Worm (Caenorhabditis elegans): ENCODE results near the gene pepm-1.

pepm-1 gene

ce11 chrV:14355738-14356368 lies 26.9 kb downstream of the pepm-1 start, which contains the start of gene cyn-1:
Gene cyn-1, plus strand, starts transcription at chrV:14356076.
- TF ChIP-seq dsc-1 (tag; optimal IDR thresholded peaks at IDR 0.05) (peak; percentile 85), lin-15B (tag; optimal IDR thresholded peaks at IDR 0.05) (peak; percentile 80), ztf-4 (tag; optimal IDR thresholded peaks at IDR 0.05) (peak; percentile 66), skn-1 (tag; optimal IDR thresholded peaks at IDR 0.05) (peak; percentile 89), nhr-77 (tag; optimal IDR thresholded peaks at IDR 0.05) (peak; percentile 71), ceh-63 (GFP tag; optimal IDR thresholded peaks at IDR 0.05) (no peak), zag-1 (tag; optimal IDR thresholded peaks at IDR 0.05) (no peak), unc-98 (GFP tag; IDR thresholded peaks at IDR 0.05) (no peak), unc-86 (tag; optimal IDR thresholded peaks at IDR 0.05) (peak; percentile 82), xbp-1 (tag; optimal IDR thresholded peaks at IDR 0.05) (peak; percentile 90), sptf-1 (tag; optimal IDR thresholded peaks at IDR 0.05) (no peak), nhr-90 (tag; optimal IDR thresholded peaks at IDR 0.05; ENCODE audit: poor library complexity) (peak; percentile 88), ama-1 (optimal IDR thresholded peaks at IDR 0.05) (peak; percentile 66), nhr-85 (tag) (peak; percentile 91), ceh-88 (GFP tag; IDR thresholded peaks at IDR 0.05) (peak; percentile 54), fos-1 (tag; optimal IDR thresholded peaks at IDR 0.05) (peak; percentile 71), fkh-10 (GFP tag; optimal IDR thresholded peaks at IDR 0.05) (peak; percentile 67), nhr-47 (tag; optimal IDR thresholded peaks at IDR 0.05) (peak; percentile 93), hpl-2 (GFP tag; optimal IDR thresholded peaks at IDR 0.05) (no peak), zip-4 (GFP tag; optimal IDR thresholded peaks at IDR 0.05) (peak; percentile 67), C04F5.9 (tag; optimal IDR thresholded peaks at IDR 0.05) (peak; percentile 63), pqm-1 (tag; optimal IDR thresholded peaks at IDR 0.05) (no peak), lin-13 (GFP tag; optimal IDR thresholded peaks at IDR 0.05) (peak; percentile 77), nhr-237 (tag; optimal IDR thresholded peaks at IDR 0.05) (peak; percentile 26), alr-1 (tag; optimal IDR thresholded peaks at IDR 0.05; ENCODE audit: borderline replicate concordance) (peak; percentile 8), sox-4 (tag; optimal IDR thresholded peaks at IDR 0.05) (peak; percentile 67), F16B12.6 (tag; optimal IDR thresholded peaks at IDR 0.05) (peak; percentile 58), pax-3 (tag; optimal IDR thresholded peaks at IDR 0.05) (peak; percentile 85), swsn-7 (tag; optimal IDR thresholded peaks at IDR 0.05) (peak; percentile 91), hlh-4 (tag; optimal IDR thresholded peaks at IDR 0.05) (no peak), efl-3 (GFP tag; optimal IDR thresholded peaks at IDR 0.05) (no peak), ets-5 (GFP tag; IDR thresholded peaks at IDR 0.05) (no peak), lsy-2 (tag; optimal IDR thresholded peaks at IDR 0.05) (peak; percentile 92), isw-1 (GFP tag; IDR thresholded peaks at IDR 0.05) (peak; percentile 77), aha-1 (tag; optimal IDR thresholded peaks at IDR 0.05) (peak; percentile 29), rnt-1 (tag; optimal IDR thresholded peaks at IDR 0.05) (peak; percentile 89), lin-39 (tag; optimal IDR thresholded peaks at IDR 0.05) (peak; percentile 80), nhr-20 (tag; optimal IDR thresholded peaks at IDR 0.05) (peak; percentile 89), mdl-1 (tag; optimal IDR thresholded peaks at IDR 0.05) (peak in 1 of 2 experiments; percentile 63), nhr-71 (tag; optimal IDR thresholded peaks at IDR 0.05) (peak; percentile 93), unc-62 (GFP tag; optimal IDR thresholded peaks at IDR 0.05) (no peak), lin-14 (GFP tag; optimal IDR thresholded peaks at IDR 0.05) (peak; percentile 82), jun-1 (tag; optimal IDR thresholded peaks at IDR 0.05) (peak; percentile 70), lin-35 (GFP tag; optimal IDR thresholded peaks at IDR 0.05) (peak; percentile 98), nhr-12 (tag; optimal IDR thresholded peaks at IDR 0.05) (no peak), ceh-90 (tag; optimal IDR thresholded peaks at IDR 0.05) (peak; percentile 29), fkh-8 (tag; optimal IDR thresholded peaks at IDR 0.05) (peak; percentile 63), egl-13 (tag; optimal IDR thresholded peaks at IDR 0.05) (peak; percentile 76), mab-9 (GFP tag; IDR thresholded peaks at IDR 0.05) (peak; percentile 65), pag-3 (tag; optimal IDR thresholded peaks at IDR 0.05; ENCODE audit: borderline replicate concordance, insufficient read depth) (no peak), ztf-11 (tag; optimal IDR thresholded peaks at IDR 0.05) (peak in 1 of 2 experiments; percentile 69), mep-1 (tag; optimal IDR thresholded peaks at IDR 0.05) (peak; percentile 96), ces-1 (GFP tag; optimal IDR thresholded peaks at IDR 0.05) (no peak)
